Worm (Caenorhabditis elegans) whole organism, late embryonic: Measurements from ENCODE around the gene col-114.

ENCODE experiments used
- K09A11.1 ChIP-seq: sonication (generic microtip); optimal IDR thresholded peaks from 2 replicates; lab custom pipeline; 2017; ENCODE audit warnings: antibody characterized with exemption, mild to moderate bottlenecking, missing genetic modification characterization, missing compliant biosample characterization; ENCODE audit not compliant: insufficient read depth
- ceh-18 ChIP-seq: sonication (generic microtip); optimal IDR thresholded peaks from 2 replicates; lab custom pipeline; 2016; ENCODE audit warnings: missing genetic modification characterization, missing compliant biosample characterization
- ceh-2 ChIP-seq: sonication (generic microtip); optimal IDR thresholded peaks from 2 replicates; lab custom pipeline; 2016; ENCODE audit warnings: missing genotype, missing genetic modification characterization, missing compliant biosample characterization
- ceh-22 ChIP-seq: sonication (generic microtip); optimal IDR thresholded peaks from 2 replicates; lab custom pipeline; 2017; ENCODE audit warnings: missing biosample characterization, missing genetic modification characterization
- ceh-31 ChIP-seq: sonication (generic microtip); optimal IDR thresholded peaks from 2 replicates; lab custom pipeline; 2016; ENCODE audit warnings: missing genetic modification characterization, missing compliant biosample characterization
- ceh-45 ChIP-seq: fragments of 200-800 bp; sonication (Bioruptor generic); IDR thresholded peaks from 2 replicates; pipeline ENCODE4 v1.3.6; 2022; ENCODE audit warnings: missing genetic modification reagents, missing genetic modification characterization, missing compliant biosample characterization
- ceh-48 ChIP-seq: sonication (generic microtip); optimal IDR thresholded peaks from 2 replicates; lab custom pipeline; 2016; ENCODE audit warnings: missing genetic modification characterization, inconsistent platforms, missing compliant biosample characterization
- ceh-9 ChIP-seq: sonication (generic microtip); optimal IDR thresholded peaks from 2 replicates; lab custom pipeline; 2016; ENCODE audit warnings: mild to moderate bottlenecking, missing genetic modification characterization, inconsistent platforms, missing compliant biosample characterization
- dve-1 ChIP-seq: sonication (generic microtip); optimal IDR thresholded peaks from 2 replicates; lab custom pipeline; 2017; ENCODE audit warnings: antibody characterized with exemption, mild to moderate bottlenecking, missing genetic modification characterization, missing compliant biosample characterization
- hlh-13 ChIP-seq: fragments of 200-800 bp; sonication (Bioruptor generic); optimal IDR thresholded peaks from 2 replicates; lab custom pipeline; 2018; ENCODE audit warnings: mild to moderate bottlenecking, missing genetic modification characterization, missing compliant biosample characterization
- lim-6 ChIP-seq: sonication (generic microtip); optimal IDR thresholded peaks from 2 replicates; lab custom pipeline; 2016; ENCODE audit warnings: missing genetic modification characterization, missing compliant biosample characterization
- nhr-232 ChIP-seq: sonication (generic microtip); optimal IDR thresholded peaks from 2 replicates; lab custom pipeline; 2016; ENCODE audit warnings: missing genetic modification characterization, missing compliant biosample characterization
- npax-4 ChIP-seq: sonication (generic microtip); optimal IDR thresholded peaks from 2 replicates; lab custom pipeline; 2016; ENCODE audit warnings: missing genetic modification characterization, missing compliant biosample characterization
- odd-2 ChIP-seq: sonication (generic microtip); optimal IDR thresholded peaks from 2 replicates; lab custom pipeline; 2017; ENCODE audit warnings: antibody characterized with exemption, mild to moderate bottlenecking, missing genetic modification characterization, missing compliant biosample characterization
- pag-3 ChIP-seq: sonication (generic microtip); optimal IDR thresholded peaks from 2 replicates; lab custom pipeline; 2016; ENCODE audit warnings: missing compliant biosample characterization, missing genetic modification characterization, borderline replicate concordance
- pat-9 ChIP-seq: fragments of 200-800 bp; sonication (Bioruptor generic); optimal IDR thresholded peaks from 2 replicates; lab custom pipeline; 2018; ENCODE audit warnings: mild to moderate bottlenecking, missing genetic modification characterization, moderate library complexity, missing compliant biosample characterization
- pha-4 ChIP-seq: fragments of 150-350 bp; optimal IDR thresholded peaks from 2 replicates; lab custom pipeline; 2018; ENCODE audit warnings: missing biosample characterization, missing genetic modification reagents, missing genetic modification characterization
- pqm-1 ChIP-seq: sonication (generic microtip); optimal IDR thresholded peaks from 2 replicates; lab custom pipeline; 2016; ENCODE audit warnings: missing genetic modification characterization, missing compliant biosample characterization
- pros-1 ChIP-seq: fragments of 150-350 bp; optimal IDR thresholded peaks from 2 replicates; lab custom pipeline; 2014; ENCODE audit warnings: missing biosample characterization, missing genetic modification reagents, missing genetic modification characterization
- sox-2 ChIP-seq: fragments of 200-800 bp; sonication (Bioruptor generic); IDR thresholded peaks from 2 replicates; pipeline ENCODE4 v1.3.6; 2022; ENCODE audit warnings: missing genetic modification reagents, missing genetic modification characterization, missing compliant biosample characterization
- tbx-2 ChIP-seq: sonication (generic microtip); optimal IDR thresholded peaks from 2 replicates; lab custom pipeline; 2016; ENCODE audit warnings: missing genetic modification characterization, missing compliant biosample characterization
- unc-3 ChIP-seq, 2 experiments: fragments of 200-800 bp in 1 of 2; sonication (Bioruptor generic) in 1 of 2; sonication (generic microtip) in 1 of 2; conservative IDR thresholded peaks in 1 of 2; optimal IDR thresholded peaks in 1 of 2; 2 replicates each; pipeline versions ENCODE4 v1.3.6 to Lab custom; 2016 to 2022; ENCODE audit warnings: missing compliant biosample characterization in 2 of 2, missing genetic modification characterization in 2 of 2, missing genetic modification reagents in 1 of 2
- unc-55 ChIP-seq: sonication (generic microtip); optimal IDR thresholded peaks from 2 replicates; lab custom pipeline; 2017; ENCODE audit warnings: missing biosample characterization, missing genetic modification reagents, missing genetic modification characterization

The col-114 gene

ce11 chrIV:7196853-7197252 lies 49.6 kb downstream of the col-114 start, which contains the start of gene unc-8:
TSS of gene unc-8 (plus strand) at chrIV:7197153.
- TF ChIP-seq npax-4 (tag; lab: Kevin White, UChicago) (no peak), pros-1 (tag; lab: Kevin White, UChicago) (no peak), ceh-45 (GFP tag; lab: Robert Waterston, UW) (no peak), dve-1 (tag; lab: Kevin White, UChicago) (no peak), unc-3 (GFP tag; conservative IDR thresholded peaks at IDR 0.05; lab: Robert Waterston, UW) (no peak), unc-3 (tag; optimal IDR thresholded peaks at IDR 0.05; lab: Kevin White, UChicago) (no peak), ceh-18 (tag; lab: Kevin White, UChicago) (no peak), tbx-2 (tag; lab: Kevin White, UChicago) (no peak), unc-55 (no peak), hlh-13 (no peak), ceh-2 (tag; lab: Kevin White, UChicago) (no peak), odd-2 (no peak), pqm-1 (tag; lab: Kevin White, UChicago) (no peak), pha-4 (tag; lab: Kevin White, UChicago) (no peak), nhr-232 (tag; lab: Kevin White, UChicago) (no peak), K09A11.1 (tag; lab: Kevin White, UChicago) (no peak), pag-3 (tag; lab: Kevin White, UChicago) (no peak), lim-6 (no peak), ceh-48 (tag; lab: Kevin White, UChicago) (no peak)

ce11 chrIV:7195734-7196133 lies 50.7 kb downstream of the col-114 start, which contains the start of gene best-16:
TSS of gene best-16 (minus strand) at chrIV:7195834.
- TF ChIP-seq K09A11.1 (tag; lab: Kevin White, UChicago) = no peak
- no peak for TF ChIP-seq ceh-22
- no peak for TF ChIP-seq pat-9
- no peak for TF ChIP-seq ceh-31 (tag; lab: Kevin White, UChicago)
- no peak for TF ChIP-seq lim-6
- TF ChIP-seq pha-4 (tag; lab: Kevin White, UChicago) = no peak
- no peak for TF ChIP-seq ceh-9
- no peak for TF ChIP-seq sox-2
- TF ChIP-seq, all 69 proteins: peak for 0
